Worm (Caenorhabditis elegans): ENCODE data around the gene rpn-2.

DNA sequence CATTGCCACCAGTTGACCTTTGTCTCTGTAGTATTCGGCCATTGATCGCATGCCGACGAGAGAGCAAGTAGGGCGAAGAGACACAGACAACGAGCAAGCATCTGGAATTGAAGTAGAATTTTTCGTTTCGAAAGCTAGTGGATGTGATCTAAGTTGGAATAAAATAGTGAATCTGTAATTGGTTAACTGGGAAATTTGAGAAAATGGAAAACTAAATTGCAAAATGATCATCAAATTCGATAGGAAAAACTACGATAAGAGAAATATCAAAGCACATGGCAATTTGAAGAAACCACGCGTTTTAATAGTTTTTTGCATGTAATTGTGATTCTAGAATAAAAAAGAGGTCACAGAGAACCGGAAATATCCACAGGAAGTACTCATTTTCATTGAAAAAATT, 22.2 kb upstream of the rpn-2 start, which contains the start of gene F42A10.6:
- TF ChIP-seq dao-5 (tag; optimal IDR thresholded peaks at IDR 0.05) (no peak), W03F9.2 (tag; optimal IDR thresholded peaks at IDR 0.05) (no peak), him-1 (tag; optimal IDR thresholded peaks at IDR 0.05) (no peak)
